Worm (Caenorhabditis elegans) whole organism, early embryonic: ENCODE data around the gene Y51A2D.8.

Source experiments
- B0310.2 ChIP-seq: sonication (generic microtip); optimal IDR thresholded peaks from 2 replicates; lab custom pipeline; 2016; ENCODE audit warnings: mild to moderate bottlenecking, missing genetic modification characterization, missing compliant biosample characterization
- F13C5.2 ChIP-seq: sonication (generic microtip); optimal IDR thresholded peaks from 2 replicates; lab custom pipeline; 2017; ENCODE audit warnings: mild to moderate bottlenecking, missing genetic modification characterization, inconsistent platforms, missing compliant biosample characterization
- aly-1 ChIP-seq: sonication (generic microtip); optimal IDR thresholded peaks from 2 replicates; lab custom pipeline; 2016; ENCODE audit warnings: missing genetic modification characterization, missing compliant biosample characterization
- ama-1 ChIP-seq: fragments of 150-350 bp; optimal IDR thresholded peaks from 2 replicates; lab custom pipeline; 2014
- ceh-36 ChIP-seq: sonication (generic microtip); optimal IDR thresholded peaks from 2 replicates; lab custom pipeline; 2016; ENCODE audit warnings: missing genetic modification characterization, inconsistent platforms, missing compliant biosample characterization
- ets-7 ChIP-seq: sonication (generic microtip); optimal IDR thresholded peaks from 2 replicates; lab custom pipeline; 2016; ENCODE audit warnings: missing genotype, missing genetic modification characterization, missing compliant biosample characterization
- hmg-4 ChIP-seq: fragments of 200-800 bp; sonication (Bioruptor generic); optimal IDR thresholded peaks from 2 replicates; lab custom pipeline; 2018; ENCODE audit warnings: mild to moderate bottlenecking, missing genetic modification characterization, missing compliant biosample characterization
- hnd-1 ChIP-seq: sonication (generic microtip); optimal IDR thresholded peaks from 2 replicates; lab custom pipeline; 2016; ENCODE audit warnings: missing genetic modification characterization, missing compliant biosample characterization
- pes-1 ChIP-seq: fragments of 200-800 bp; sonication (Bioruptor generic); IDR thresholded peaks from 2 replicates; pipeline ENCODE4 v1.3.6; 2022; ENCODE audit warnings: missing genetic modification reagents, missing genetic modification characterization, missing compliant biosample characterization

DNA sequence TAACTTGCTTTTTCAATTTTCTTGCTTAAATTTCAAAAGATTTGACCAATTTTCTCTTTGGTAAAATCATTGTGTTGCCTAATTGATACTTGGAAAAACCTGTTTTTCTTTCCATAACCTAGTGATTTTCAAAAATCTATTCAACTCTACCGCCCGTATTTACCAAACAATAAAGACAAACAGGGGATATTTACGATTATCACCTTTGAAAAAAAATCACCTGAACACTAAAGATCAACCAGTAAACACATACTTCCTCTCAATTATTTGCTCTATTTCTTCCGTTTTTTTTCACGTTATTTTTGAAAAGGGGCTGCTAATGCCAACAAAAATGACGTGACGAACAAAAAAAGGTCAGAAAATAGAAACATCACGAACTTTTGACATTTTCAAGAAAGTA lies 7.3 kb upstream of the Y51A2D.8 start:
- no peak for TF ChIP-seq ceh-36 (tag; lab: Kevin White, UChicago)
- TF ChIP-seq pes-1 (GFP tag; lab: Robert Waterston, UW), result no peak
- no peak for TF ChIP-seq ets-7 (tag; lab: Kevin White, UChicago)
- no peak for TF ChIP-seq B0310.2 (tag; lab: Kevin White, UChicago)
- no peak for TF ChIP-seq F13C5.2 (tag; lab: Kevin White, UChicago)
- TF ChIP-seq hmg-4 (GFP tag; lab: Kevin White, UChicago), result no peak
- TF ChIP-seq ama-1, result no peak
- TF ChIP-seq hnd-1 (tag; lab: Kevin White, UChicago), result no peak
- no peak for TF ChIP-seq aly-1 (tag; lab: Kevin White, UChicago)
